Worm (Caenorhabditis elegans) whole organism, L1 larva: Measurements from ENCODE around the gene ZK1240.5.

Experiments used
- ceh-82 ChIP-seq, 3 experiments: fragments of 150-350 bp in 1 of 3; sonication (generic microtip) in 2 of 3; optimal IDR thresholded peaks; 2 replicates each; lab custom pipeline; 2014 to 2017; ENCODE audit warnings: missing biosample characterization in 3 of 3, missing genetic modification characterization in 3 of 3
- efl-1 ChIP-seq, 4 experiments: fragments of 150-350 bp; optimal IDR thresholded peaks in 3 of 4; peaks in 1 of 4; 1 replicate in 1 of 4; 2 replicates in 3 of 4; lab custom pipeline; 2014; ENCODE audit warnings: missing biosample characterization in 2 of 4, missing genetic modification characterization in 2 of 4, missing genetic modification reagents in 2 of 4
- nhr-19 ChIP-seq: fragments of 200-800 bp; sonication (Bioruptor generic); conservative IDR thresholded peaks from 2 replicates; pipeline ENCODE4 v1.3.6; 2022; ENCODE audit warnings: missing genetic modification characterization, missing compliant biosample characterization
- nhr-76 ChIP-seq: sonication (generic microtip); optimal IDR thresholded peaks from 2 replicates; lab custom pipeline; 2017; ENCODE audit warnings: missing biosample characterization, missing genetic modification characterization
- nhr-84 ChIP-seq: sonication (generic microtip); optimal IDR thresholded peaks from 2 replicates; lab custom pipeline; 2017; ENCODE audit warnings: missing biosample characterization, missing genetic modification characterization

DNA sequence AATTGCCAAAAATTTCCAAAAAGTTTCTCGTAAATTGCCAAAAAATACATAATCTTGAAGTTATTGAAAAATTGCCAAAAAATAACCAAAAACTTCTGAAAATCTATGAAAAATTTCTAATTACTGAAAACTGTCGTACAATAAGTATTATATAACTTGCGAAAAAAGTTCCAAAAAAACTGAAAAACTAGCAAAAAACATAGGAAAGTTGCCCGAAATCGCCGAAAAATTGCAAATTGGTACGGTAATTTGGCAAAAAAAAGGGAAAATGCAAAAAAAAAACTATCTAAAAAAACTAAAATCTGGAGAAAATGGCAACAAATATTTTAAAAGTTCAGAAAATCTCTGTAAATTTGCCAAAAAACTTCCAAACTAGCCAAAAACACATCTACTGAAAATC lies 23.8 kb upstream of the ZK1240.5 start, which contains the start of gene enri-1:
- TF ChIP-seq nhr-76 (tag; lab: Kevin White, UChicago): no peak
- TF ChIP-seq efl-1 (optimal IDR thresholded peaks at IDR 0.05; lab: Kevin White, UChicago): no peak
- TF ChIP-seq efl-1 (GFP tag; optimal IDR thresholded peaks at IDR 0.05 in 1 of 2; lab: Kevin White, UChicago): no peak
- no peak for TF ChIP-seq nhr-19
- no peak for TF ChIP-seq nhr-84
- TF ChIP-seq ceh-82 (tag; optimal IDR thresholded peaks at IDR 0.05; lab: Kevin White, UChicago): no peak
